Fruit fly (Drosophila melanogaster): ENCODE results near the gene Ttc1.

Gene Ttc1

DNA sequence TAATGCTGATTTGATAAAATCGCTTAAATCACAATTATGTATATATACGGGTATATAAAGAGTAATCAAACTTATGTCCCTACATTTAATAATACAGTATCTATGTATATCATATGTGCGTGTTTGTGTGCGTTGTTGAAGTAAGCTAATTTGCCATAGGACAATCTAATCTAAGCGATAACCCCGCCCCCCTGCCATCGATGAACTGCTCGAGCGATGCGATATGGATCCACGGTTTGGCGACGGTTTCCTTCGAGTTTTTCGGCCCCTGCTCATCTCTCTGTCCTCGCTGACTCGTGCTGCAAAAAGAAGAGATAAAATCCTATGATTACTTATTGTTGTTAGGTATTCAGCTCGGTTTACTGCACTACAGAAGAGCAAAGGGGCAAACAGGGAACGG, 4.0 kb upstream of the Ttc1 start:
- TF ChIP-seq CkIIα-i1 (GFP tag; IDR thresholded peaks at IDR 0.05) (no peak), hb (GFP tag; IDR thresholded peaks at IDR 0.05; ENCODE audit: partially characterized antibody) (no peak), Usf (GFP tag; optimal IDR thresholded peaks at IDR 0.05) (no peak), gt (GFP tag; IDR thresholded peaks at IDR 0.05) (no peak), grn (GFP tag; optimal IDR thresholded peaks at IDR 0.05) (peak; percentile 55), CG16863 (GFP tag; optimal IDR thresholded peaks at IDR 0.05) (no peak), wek (GFP tag; optimal IDR thresholded peaks at IDR 0.05) (no peak), BtbVII (GFP tag; optimal IDR thresholded peaks at IDR 0.05) (no peak), CG3281 (GFP tag; optimal IDR thresholded peaks at IDR 0.05) (no peak), slp2 (GFP tag; optimal IDR thresholded peaks at IDR 0.05) (no peak), klu (GFP tag; IDR thresholded peaks at IDR 0.05) (no peak), MBD-R2 (GFP tag; IDR thresholded peaks at IDR 0.05) (no peak), ase (GFP tag; IDR thresholded peaks at IDR 0.05) (no peak), repo (GFP tag; optimal IDR thresholded peaks at IDR 0.05) (no peak), CG13624 (GFP tag; optimal IDR thresholded peaks at IDR 0.05) (no peak), toy (GFP tag; IDR thresholded peaks at IDR 0.05) (no peak), pnt (GFP tag; optimal IDR thresholded peaks at IDR 0.05) (no peak), CG10267 (tag; optimal IDR thresholded peaks at IDR 0.05) (no peak), CG14667 (GFP tag; IDR thresholded peaks at IDR 0.05) (no peak), az2 (GFP tag; optimal IDR thresholded peaks at IDR 0.05) (no peak), CG16813 (GFP tag; IDR thresholded peaks at IDR 0.05; ENCODE audit: partially characterized antibody) (no peak), jumu (GFP tag; optimal IDR thresholded peaks at IDR 0.05) (no peak), Dp (GFP tag; optimal IDR thresholded peaks at IDR 0.05) (no peak), Dfd (GFP tag; optimal IDR thresholded peaks at IDR 0.05) (no peak), Doc2 (GFP tag; IDR thresholded peaks at IDR 0.05) (no peak), CG18764 (GFP tag; optimal IDR thresholded peaks at IDR 0.05) (no peak), mld (GFP tag; IDR thresholded peaks at IDR 0.05; ENCODE audit: partially characterized antibody) (no peak), Bdp1 (GFP tag; optimal IDR thresholded peaks at IDR 0.05) (no peak), trem (tag; optimal IDR thresholded peaks at IDR 0.05) (no peak), twi (tag; optimal IDR thresholded peaks at IDR 0.05) (no peak), CG11085 (GFP tag; IDR thresholded peaks at IDR 0.05) (no peak), tap (tag; optimal IDR thresholded peaks at IDR 0.05) (no peak), nerfin-2 (GFP tag; IDR thresholded peaks at IDR 0.05; ENCODE audit: partially characterized antibody) (no peak), GATAe (GFP tag; conservative IDR thresholded peaks at IDR 0.05) (peak; percentile 86), NfI (GFP tag; optimal IDR thresholded peaks at IDR 0.05) (no peak), z (GFP tag; IDR thresholded peaks at IDR 0.05) (no peak), CG34376 (GFP tag; optimal IDR thresholded peaks at IDR 0.05) (peak; percentile 44), Scr (GFP tag; IDR thresholded peaks at IDR 0.05; ENCODE audit: partially characterized antibody) (no peak), phol (tag; optimal IDR thresholded peaks at IDR 0.05) (no peak), CG12236 (GFP tag; optimal IDR thresholded peaks at IDR 0.05) (no peak), CG7786 (GFP tag; optimal IDR thresholded peaks at IDR 0.05) (no peak), BEAF-32 (GFP tag; optimal IDR thresholded peaks at IDR 0.05) (no peak), CG12659 (GFP tag; optimal IDR thresholded peaks at IDR 0.05) (no peak), dan (GFP tag; IDR thresholded peaks at IDR 0.05) (no peak), Blimp-1 (GFP tag; optimal IDR thresholded peaks at IDR 0.05) (no peak), exex (tag; optimal IDR thresholded peaks at IDR 0.05) (peak; percentile 83), Nf-YB (GFP tag; optimal IDR thresholded peaks at IDR 0.05) (no peak), CG4282 (GFP tag; optimal IDR thresholded peaks at IDR 0.05) (no peak), CG18011 (GFP tag; optimal IDR thresholded peaks at IDR 0.05) (no peak), C15 (GFP tag; IDR thresholded peaks at IDR 0.05) (no peak), pros (GFP tag; optimal IDR thresholded peaks at IDR 0.05) (no peak), ranshi (GFP tag; IDR thresholded peaks at IDR 0.05) (no peak)

Measured in whole organism, embryonic.